Fruit fly (Drosophila melanogaster): ENCODE results near the gene CG4461.

CG4461 gene

dm6 chr3L:9410754-9411423 lies 35.7 kb downstream of the CG4461 start, which contains the start of the genes CG4022 and Cpsf5:
Gene CG4022 (minus strand): TSS chr3L:9410832.
Gene Cpsf5 (plus strand): TSS chr3L:9411038.
- TF ChIP-seq EcR (GFP tag; optimal IDR thresholded peaks at IDR 0.05): no peak
- TF ChIP-seq CG8478 (optimal IDR thresholded peaks at IDR 0.05): no peak
- no peak for TF ChIP-seq psq (optimal IDR thresholded peaks at IDR 0.05)
- TF ChIP-seq Dll (optimal IDR thresholded peaks at IDR 0.05): no peak
- TF ChIP-seq pan (optimal IDR thresholded peaks at IDR 0.05): no peak
- no peak for TF ChIP-seq usp (GFP tag; optimal IDR thresholded peaks at IDR 0.05)

- TF ChIP-seq Dll (optimal IDR thresholded peaks at IDR 0.05) (no peak), psq (optimal IDR thresholded peaks at IDR 0.05) (no peak), CG8478 (optimal IDR thresholded peaks at IDR 0.05) (no peak), usp (GFP tag; optimal IDR thresholded peaks at IDR 0.05) (no peak), pan (optimal IDR thresholded peaks at IDR 0.05) (no peak), EcR (GFP tag; optimal IDR thresholded peaks at IDR 0.05) (no peak)
Observed at dm6 chr3L:9417288-9417687, 42.1 kb downstream of the CG4461 start, which contains the start of gene CG3982. Gene CG3982 (minus strand): TSS chr3L:9417388.

dm6 chr3L:9419328-9419727 lies 44.1 kb downstream of the CG4461 start:
- TF ChIP-seq CG8478 (optimal IDR thresholded peaks at IDR 0.05) (no peak), EcR (GFP tag; optimal IDR thresholded peaks at IDR 0.05) (no peak), Dll (optimal IDR thresholded peaks at IDR 0.05) (no peak), pan (optimal IDR thresholded peaks at IDR 0.05) (no peak), usp (GFP tag; optimal IDR thresholded peaks at IDR 0.05) (no peak), psq (optimal IDR thresholded peaks at IDR 0.05) (no peak)

- TF ChIP-seq usp (GFP tag; optimal IDR thresholded peaks at IDR 0.05) (no peak), psq (optimal IDR thresholded peaks at IDR 0.05) (no peak), EcR (GFP tag; optimal IDR thresholded peaks at IDR 0.05) (no peak), pan (optimal IDR thresholded peaks at IDR 0.05) (no peak), CG8478 (optimal IDR thresholded peaks at IDR 0.05) (no peak), Dll (optimal IDR thresholded peaks at IDR 0.05) (no peak)
Observed at dm6 chr3L:9420054-9420818, 45.0 kb downstream of the CG4461 start.

dm6 chr3L:9420819-9421130 lies 45.5 kb downstream of the CG4461 start:
- TF ChIP-seq EcR (GFP tag; optimal IDR thresholded peaks at IDR 0.05): no peak
- no peak for TF ChIP-seq usp (GFP tag; optimal IDR thresholded peaks at IDR 0.05)

dm6 chr3L:9421621-9422020 lies 46.4 kb downstream of the CG4461 start:
- TF ChIP-seq Dll (optimal IDR thresholded peaks at IDR 0.05) (no peak), CG8478 (optimal IDR thresholded peaks at IDR 0.05) (no peak), psq (optimal IDR thresholded peaks at IDR 0.05) (no peak), pan (optimal IDR thresholded peaks at IDR 0.05) (no peak), EcR (GFP tag; optimal IDR thresholded peaks at IDR 0.05) (no peak), usp (GFP tag; optimal IDR thresholded peaks at IDR 0.05) (no peak)

dm6 chr3L:9422135-9422534 lies 46.9 kb downstream of the CG4461 start:
- no peak for TF ChIP-seq EcR (GFP tag; optimal IDR thresholded peaks at IDR 0.05)
- no peak for TF ChIP-seq usp (GFP tag; optimal IDR thresholded peaks at IDR 0.05)
- no peak for TF ChIP-seq pan (optimal IDR thresholded peaks at IDR 0.05)
- no peak for TF ChIP-seq Dll (optimal IDR thresholded peaks at IDR 0.05)
- TF ChIP-seq CG8478 (optimal IDR thresholded peaks at IDR 0.05): no peak
- no peak for TF ChIP-seq psq (optimal IDR thresholded peaks at IDR 0.05)

dm6 chr3L:9422636-9423419 lies 47.6 kb downstream of the CG4461 start, which contains the start of gene aay:
Gene aay (plus strand): TSS chr3L:9423253.
- TF ChIP-seq Dll (optimal IDR thresholded peaks at IDR 0.05): no peak
- no peak for TF ChIP-seq CG8478 (optimal IDR thresholded peaks at IDR 0.05)
- TF ChIP-seq EcR (GFP tag; optimal IDR thresholded peaks at IDR 0.05): no peak
- TF ChIP-seq psq (optimal IDR thresholded peaks at IDR 0.05): no peak
- TF ChIP-seq pan (optimal IDR thresholded peaks at IDR 0.05): no peak
- no peak for TF ChIP-seq usp (GFP tag; optimal IDR thresholded peaks at IDR 0.05)

- TF ChIP-seq usp (GFP tag; optimal IDR thresholded peaks at IDR 0.05): no peak
- no peak for TF ChIP-seq EcR (GFP tag; optimal IDR thresholded peaks at IDR 0.05)
- no peak for TF ChIP-seq psq (optimal IDR thresholded peaks at IDR 0.05)
- no peak for TF ChIP-seq pan (optimal IDR thresholded peaks at IDR 0.05)
- no peak for TF ChIP-seq Dll (optimal IDR thresholded peaks at IDR 0.05)
- TF ChIP-seq CG8478 (optimal IDR thresholded peaks at IDR 0.05): no peak
Observed at dm6 chr3L:9423757-9424527, 48.7 kb downstream of the CG4461 start.

dm6 chr3L:9424528-9424911 lies 49.3 kb downstream of the CG4461 start:
- TF ChIP-seq pan (optimal IDR thresholded peaks at IDR 0.05): no peak

- TF ChIP-seq pan (optimal IDR thresholded peaks at IDR 0.05): no peak
- TF ChIP-seq usp (GFP tag; optimal IDR thresholded peaks at IDR 0.05): no peak
- no peak for TF ChIP-seq psq (optimal IDR thresholded peaks at IDR 0.05)
- TF ChIP-seq Dll (optimal IDR thresholded peaks at IDR 0.05): no peak
- TF ChIP-seq CG8478 (optimal IDR thresholded peaks at IDR 0.05): no peak
- TF ChIP-seq EcR (GFP tag; optimal IDR thresholded peaks at IDR 0.05): no peak
Observed at dm6 chr3L:9425838-9426237, 50.6 kb downstream of the CG4461 start.

All from whole organism.